Fruit fly (Drosophila melanogaster): ENCODE measurements around the gene ine.

ine gene

dm6 chr2L:4463323-4463722 lies 13.5 kb downstream of the ine start, which contains the start of the genes CG15443 and Paris (continued):
- TF ChIP-seq CG10431 (GFP tag; optimal IDR thresholded peaks at IDR 0.05) (peak; percentile 3), HLH4C (GFP tag; IDR thresholded peaks at IDR 0.05; ENCODE audit: partially characterized antibody) (peak; percentile 90), CG7928 (GFP tag; optimal IDR thresholded peaks at IDR 0.05) (no peak), Doc3 (GFP tag; IDR thresholded peaks at IDR 0.05; ENCODE audit: partially characterized antibody) (peak; percentile 40; the same call in 1 of the 3 replicates), CG10366 (GFP tag; IDR thresholded peaks at IDR 0.05) (no peak), vvl (GFP tag; IDR thresholded peaks at IDR 0.05) (peak; percentile 57), CG11560 (tag; IDR thresholded peaks at IDR 0.05) (no peak), CG18011 (GFP tag; optimal IDR thresholded peaks at IDR 0.05) (no peak), jumu (GFP tag; optimal IDR thresholded peaks at IDR 0.05) (no peak), CG7987 (GFP tag; optimal IDR thresholded peaks at IDR 0.05) (peak; percentile 14), twi (tag; optimal IDR thresholded peaks at IDR 0.05) (peak; percentile 7), ftz-f1 (GFP tag; optimal IDR thresholded peaks at IDR 0.05) (no peak), ttk (GFP tag; IDR thresholded peaks at IDR 0.05) (no peak), bbx (GFP tag; IDR thresholded peaks at IDR 0.05; ENCODE audit: partially characterized antibody) (peak; percentile 87), Med (GFP tag) (peak; percentile 81), CG3281 (GFP tag; optimal IDR thresholded peaks at IDR 0.05) (peak; percentile 10), cad (GFP tag; optimal IDR thresholded peaks at IDR 0.05) (no peak), CG18764 (GFP tag; optimal IDR thresholded peaks at IDR 0.05) (no peak), kah (GFP tag; optimal IDR thresholded peaks at IDR 0.05) (peak; percentile 50), yki (optimal IDR thresholded peaks at IDR 0.05) (no peak), trh (GFP tag; optimal IDR thresholded peaks at IDR 0.05) (no peak), salm (tag; optimal IDR thresholded peaks at IDR 0.05) (no peak), Neu2 (GFP tag; optimal IDR thresholded peaks at IDR 0.05; ENCODE audit: borderline replicate concordance) (no peak), CG12942 (GFP tag; optimal IDR thresholded peaks at IDR 0.05) (no peak), fu2 (GFP tag; optimal IDR thresholded peaks at IDR 0.05) (no peak), Hr51 (GFP tag; optimal IDR thresholded peaks at IDR 0.05) (peak; percentile 11 to 18), CG17385 (GFP tag; optimal IDR thresholded peaks at IDR 0.05) (peak; percentile 14), CG9609 (GFP tag; optimal IDR thresholded peaks at IDR 0.05) (no peak), Ets97D (GFP tag; optimal IDR thresholded peaks at IDR 0.05) (peak; percentile 41), CG11723 (GFP tag; optimal IDR thresholded peaks at IDR 0.05) (no peak), CG10654 (GFP tag; optimal IDR thresholded peaks at IDR 0.05) (no peak), disco-r (GFP tag; optimal IDR thresholded peaks at IDR 0.05) (no peak), nmo (GFP tag; optimal IDR thresholded peaks at IDR 0.05) (peak; percentile 21), CoRest (tag; optimal IDR thresholded peaks at IDR 0.05) (peak; percentile 39), CG15479 (GFP tag; optimal IDR thresholded peaks at IDR 0.05) (no peak), CG4854 (GFP tag; optimal IDR thresholded peaks at IDR 0.05) (no peak), CG15514 (GFP tag; optimal IDR thresholded peaks at IDR 0.05) (peak; percentile 54), Pdp1 (GFP tag; optimal IDR thresholded peaks at IDR 0.05) (no peak), Scr (GFP tag; IDR thresholded peaks at IDR 0.05; ENCODE audit: partially characterized antibody) (peak; percentile 73), CG34376 (GFP tag; optimal IDR thresholded peaks at IDR 0.05) (peak; percentile 49), CG18599 (GFP tag; optimal IDR thresholded peaks at IDR 0.05) (no peak), E2f2 (GFP tag; IDR thresholded peaks at IDR 0.05) (peak; percentile 86), Eip74EF (GFP tag; optimal IDR thresholded peaks at IDR 0.05) (no peak), row (GFP tag; IDR thresholded peaks at IDR 0.05) (peak; percentile 34; the same call in 1 of the 3 replicates), Aef1 (GFP tag; IDR thresholded peaks at IDR 0.05) (no peak), ato (GFP tag; IDR thresholded peaks at IDR 0.05; ENCODE audit: partially characterized antibody) (peak; percentile 87), amos (GFP tag; IDR thresholded peaks at IDR 0.05; ENCODE audit: partially characterized antibody) (peak; percentile 65), CG17568 (GFP tag; optimal IDR thresholded peaks at IDR 0.05) (no peak), CG13424 (tag; optimal IDR thresholded peaks at IDR 0.05) (peak; percentile 6), CG7839 (tag; optimal IDR thresholded peaks at IDR 0.05) (peak; percentile 16)
